Fruit fly (Drosophila melanogaster) whole organism, wandering third instar larva: ENCODE results near the gene elg1.
A peak's percentile ranks its signal among the peaks of the same experiment; 100 is the strongest.

ENCODE experiments used
- Myc ChIP-seq: fragments of >200 bp; optimal IDR thresholded peaks from 2 replicates; lab custom pipeline; 2017
- OdsH ChIP-seq: fragments of 200-800 bp; sonication (Bioruptor generic); optimal IDR thresholded peaks from 2 replicates; lab custom pipeline; 2016; ENCODE audit warnings: missing biosample characterization, mild to moderate bottlenecking, missing genetic modification characterization
- br ChIP-seq: fragments of 200-800 bp; sonication (Bioruptor generic); optimal IDR thresholded peaks from 2 replicates; lab custom pipeline; 2016; ENCODE audit warnings: missing biosample characterization, missing genetic modification characterization
- brk ChIP-seq: fragments of 200-800 bp; sonication (Bioruptor generic); optimal IDR thresholded peaks from 2 replicates; lab custom pipeline; 2016; ENCODE audit warnings: missing biosample characterization, mild to moderate bottlenecking, missing genetic modification characterization
- dmrt93B ChIP-seq: fragments of 200-800 bp; sonication (Bioruptor generic); optimal IDR thresholded peaks from 2 replicates; lab custom pipeline; 2018; ENCODE audit warnings: missing biosample characterization, mild to moderate bottlenecking, missing genetic modification characterization
- ey ChIP-seq: fragments of 200-800 bp; sonication (Bioruptor generic); optimal IDR thresholded peaks from 2 replicates; lab custom pipeline; 2016; ENCODE audit warnings: missing biosample characterization, missing genetic modification characterization
- h ChIP-seq: fragments of 200-800 bp; sonication (Bioruptor generic); optimal IDR thresholded peaks from 3 replicates; lab custom pipeline; 2016; ENCODE audit warnings: missing biosample characterization, mild to moderate bottlenecking, missing genetic modification characterization
- lola ChIP-seq: fragments of >200 bp; optimal IDR thresholded peaks from 2 replicates; lab custom pipeline; 2017; ENCODE audit warnings: missing biosample characterization, missing genetic modification characterization
- pan ChIP-seq: fragments of >200 bp; optimal IDR thresholded peaks from 2 replicates; lab custom pipeline; 2017
- psq ChIP-seq: fragments of 200-800 bp; sonication (Bioruptor generic); optimal IDR thresholded peaks from 3 replicates; lab custom pipeline; 2017; ENCODE audit warnings: missing biosample characterization, mild to moderate bottlenecking, missing genetic modification characterization, moderate library complexity
- sv ChIP-seq: fragments of 200-800 bp; sonication (Bioruptor generic); optimal IDR thresholded peaks from 3 replicates; lab custom pipeline; 2016; ENCODE audit warnings: missing biosample characterization, missing genetic modification characterization
- tai ChIP-seq: sonication (Bioruptor generic); optimal IDR thresholded peaks from 2 replicates; lab custom pipeline; 2016; ENCODE audit warnings: missing biosample characterization, missing genetic modification characterization
- woc ChIP-seq: sonication (Bioruptor generic); optimal IDR thresholded peaks from 2 replicates; lab custom pipeline; 2016; ENCODE audit warnings: missing biosample characterization, mild to moderate bottlenecking, missing genetic modification characterization

DNA sequence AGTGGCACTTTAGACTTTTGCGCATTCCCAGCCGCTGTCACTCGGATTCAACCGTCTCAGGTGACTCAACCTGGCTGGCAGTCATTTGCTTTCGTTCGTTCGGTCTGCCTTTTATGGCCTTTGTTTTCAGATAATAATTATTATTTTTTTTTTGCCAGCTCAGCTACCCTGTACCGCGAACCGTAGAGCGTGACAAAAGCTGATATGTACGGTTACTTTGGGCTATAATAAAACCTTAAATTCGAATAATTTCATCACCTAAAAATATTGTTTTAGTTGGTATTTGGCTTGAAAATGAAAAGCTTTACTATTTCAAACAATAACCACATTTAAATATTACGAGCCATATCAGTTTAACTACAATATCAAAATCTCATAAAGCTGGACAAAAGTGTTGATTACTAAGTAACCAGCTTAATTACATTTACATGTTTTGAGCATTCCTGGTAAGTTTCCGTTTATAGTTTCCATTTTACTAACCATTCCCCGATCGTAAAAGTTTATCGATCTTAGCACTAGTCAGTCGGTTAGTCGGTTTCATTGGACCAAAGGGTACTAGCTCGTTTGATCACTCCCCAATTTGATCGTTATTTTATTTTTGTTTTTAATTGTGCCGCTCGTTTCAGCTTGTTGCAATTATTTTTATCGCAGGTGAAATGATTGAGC, 19.2 kb downstream of the elg1 start:
- TF ChIP-seq pan (lab: Kevin White, UChicago) (peak; percentile 9), tai (GFP tag; lab: Kevin White, UChicago) (no peak), lola (GFP tag; lab: Kevin White, UChicago) (no peak), h (GFP tag; lab: Kevin White, UChicago) (peak; percentile 17), OdsH (GFP tag; lab: Kevin White, UChicago) (no peak), br (no peak), dmrt93B (GFP tag; lab: Kevin White, UChicago) (no peak), Myc (lab: Kevin White, UChicago) (no peak), brk (GFP tag; lab: Kevin White, UChicago) (peak; percentile 54), ey (GFP tag; lab: Kevin White, UChicago) (no peak), psq (no peak), sv (GFP tag; lab: Kevin White, UChicago) (no peak), woc (GFP tag; lab: Kevin White, UChicago) (no peak)
